Fruit fly (Drosophila melanogaster): Measurements from ENCODE around the gene CG11555.
A peak's percentile ranks its signal among the peaks of the same experiment; 100 is the strongest.

The CG11555 gene

dm6 chr2L:250507-251215 is 23.0 kb upstream of the CG11555 start, which contains the start of gene kis (continued):
- TF ChIP-seq CG1529 (GFP tag; optimal IDR thresholded peaks at IDR 0.05) (no peak), CG15601 (tag; optimal IDR thresholded peaks at IDR 0.05) (peak; percentile 54), Lhr (GFP tag; optimal IDR thresholded peaks at IDR 0.05) (peak; percentile 78), gce (GFP tag; IDR thresholded peaks at IDR 0.05) (no peak), NfI (GFP tag; optimal IDR thresholded peaks at IDR 0.05) (peak; percentile 9), pho (GFP tag; optimal IDR thresholded peaks at IDR 0.05) (peak; percentile 67), zfh2 (GFP tag; optimal IDR thresholded peaks at IDR 0.05) (peak; percentile 31), Myb (GFP tag; optimal IDR thresholded peaks at IDR 0.05) (peak; percentile 58), slbo (GFP tag; IDR thresholded peaks at IDR 0.05) (peak; percentile 61), CG5245 (GFP tag; optimal IDR thresholded peaks at IDR 0.05) (no peak), dmrt11E (tag; optimal IDR thresholded peaks at IDR 0.05) (no peak), ewg (GFP tag; optimal IDR thresholded peaks at IDR 0.05) (no peak), Ravus (GFP tag; IDR thresholded peaks at IDR 0.05) (no peak), bab2 (GFP tag; optimal IDR thresholded peaks at IDR 0.05) (peak; percentile 30), zen2 (GFP tag; IDR thresholded peaks at IDR 0.05; ENCODE audit: partially characterized antibody) (peak; percentile 94), CG16779 (GFP tag; IDR thresholded peaks at IDR 0.05) (no peak), D (optimal IDR thresholded peaks at IDR 0.05) (no peak), D (GFP tag; optimal IDR thresholded peaks at IDR 0.05) (no peak), B-H2 (GFP tag; optimal IDR thresholded peaks at IDR 0.05) (peak; percentile 65), Mad (GFP tag; optimal IDR thresholded peaks at IDR 0.05) (peak; percentile 43), lbe (GFP tag; optimal IDR thresholded peaks at IDR 0.05) (peak; percentile 26), CG4854 (GFP tag; optimal IDR thresholded peaks at IDR 0.05) (peak; percentile 30), CG8924 (tag; optimal IDR thresholded peaks at IDR 0.05) (peak; percentile 63), wek (GFP tag; optimal IDR thresholded peaks at IDR 0.05) (no peak), Hand (GFP tag; optimal IDR thresholded peaks at IDR 0.05) (no peak), Oli (tag; optimal IDR thresholded peaks at IDR 0.05) (peak; percentile 8), CG12219 (GFP tag; optimal IDR thresholded peaks at IDR 0.05) (no peak), ato (GFP tag; IDR thresholded peaks at IDR 0.05; ENCODE audit: partially characterized antibody) (peak; percentile 91), CG42726 (GFP tag; IDR thresholded peaks at IDR 0.05; ENCODE audit: partially characterized antibody) (peak; percentile 97), Trl (optimal IDR thresholded peaks at IDR 0.05) (peak; percentile 0 to 74), Trl (GFP tag; optimal IDR thresholded peaks at IDR 0.05) (peak; percentile 38), tna (GFP tag; IDR thresholded peaks at IDR 0.05; ENCODE audit: partially characterized antibody) (peak; percentile 91), CG1647 (GFP tag; optimal IDR thresholded peaks at IDR 0.05) (peak; percentile 3), Dll (GFP tag; IDR thresholded peaks at IDR 0.05; ENCODE audit: partially characterized antibody) (peak; percentile 97), Drgx (GFP tag; IDR thresholded peaks at IDR 0.05) (peak; percentile 44; the same call in 1 of the 2 replicates), so (GFP tag; IDR thresholded peaks at IDR 0.05) (peak; percentile 41; the same call in 1 of the 3 replicates), dpn (GFP tag; optimal IDR thresholded peaks at IDR 0.05) (peak; percentile 27 to 63), Sin3A (optimal IDR thresholded peaks at IDR 0.05) (peak; percentile 95), kah (GFP tag; optimal IDR thresholded peaks at IDR 0.05) (peak; percentile 35), CG7928 (GFP tag; optimal IDR thresholded peaks at IDR 0.05) (no peak), HHEX (GFP tag; optimal IDR thresholded peaks at IDR 0.05) (no peak), Lpt (GFP tag; optimal IDR thresholded peaks at IDR 0.05) (no peak), NFAT (GFP tag; IDR thresholded peaks at IDR 0.05) (peak; percentile 57), al (GFP tag; IDR thresholded peaks at IDR 0.05) (0 out of 2 replicates have a peak, but pooled peaks have one; percentile 35), CG6175 (GFP tag; IDR thresholded peaks at IDR 0.05) (no peak), ab (GFP tag; optimal IDR thresholded peaks at IDR 0.05) (peak; percentile 11), Nf-YB (GFP tag; optimal IDR thresholded peaks at IDR 0.05) (peak; percentile 28), nau (GFP tag; optimal IDR thresholded peaks at IDR 0.05) (no peak), CG9215 (GFP tag; IDR thresholded peaks at IDR 0.05) (peak; percentile 34; the same call in 1 of the 2 replicates), dati (GFP tag; IDR thresholded peaks at IDR 0.05) (0 out of 2 replicates have a peak, but pooled peaks have one; percentile 6)
